Worm (Caenorhabditis elegans) whole organism, L2 larva: Measurements from ENCODE around the gene C17C3.6.

ENCODE experiments used
- ZK546.5 ChIP-seq: sonication (generic microtip); optimal IDR thresholded peaks from 2 replicates; lab custom pipeline; 2017; ENCODE audit warnings: missing biosample characterization, missing genetic modification characterization
- ama-1 ChIP-seq: fragments of 150-350 bp; optimal IDR thresholded peaks from 2 replicates; lab custom pipeline; 2018; ENCODE audit warnings: inconsistent platforms
- blmp-1 ChIP-seq: sonication (generic microtip); optimal IDR thresholded peaks from 2 replicates; lab custom pipeline; 2017; ENCODE audit warnings: missing genetic modification characterization, mild to moderate bottlenecking, missing compliant biosample characterization, antibody characterized with exemption, moderate library complexity; ENCODE audit not compliant: insufficient read depth
- ceh-82 ChIP-seq: fragments of 150-350 bp; optimal IDR thresholded peaks from 2 replicates; lab custom pipeline; 2014; ENCODE audit warnings: missing biosample characterization, missing genetic modification characterization
- dmd-4 ChIP-seq: sonication (generic microtip); optimal IDR thresholded peaks from 2 replicates; lab custom pipeline; 2017; ENCODE audit warnings: missing biosample characterization, missing genetic modification characterization
- elt-3 ChIP-seq: sonication (generic microtip); optimal IDR thresholded peaks from 2 replicates; lab custom pipeline; 2017; ENCODE audit warnings: missing biosample characterization, missing genetic modification characterization
- fos-1 ChIP-seq: fragments of 150-350 bp; optimal IDR thresholded peaks from 2 replicates; lab custom pipeline; 2014; ENCODE audit warnings: missing biosample characterization, missing genetic modification characterization
- lin-13 ChIP-seq: fragments of 150-350 bp; optimal IDR thresholded peaks from 2 replicates; lab custom pipeline; 2014; ENCODE audit warnings: missing biosample characterization, missing genetic modification reagents, missing genetic modification characterization
- lin-39 ChIP-seq: fragments of 150-350 bp; optimal IDR thresholded peaks from 2 replicates; lab custom pipeline; 2014; ENCODE audit warnings: missing biosample characterization, missing genetic modification reagents, missing genetic modification characterization
- nhr-12 ChIP-seq: fragments of 150-350 bp; optimal IDR thresholded peaks from 2 replicates; lab custom pipeline; 2014; ENCODE audit warnings: missing biosample characterization, missing genetic modification characterization
- nhr-77 ChIP-seq: fragments of 150-350 bp; optimal IDR thresholded peaks from 2 replicates; lab custom pipeline; 2014; ENCODE audit warnings: missing biosample characterization, missing genetic modification characterization
- snpc-4 ChIP-seq: fragments of 150-350 bp; optimal IDR thresholded peaks from 2 replicates; lab custom pipeline; 2014; ENCODE audit warnings: missing biosample characterization, missing genetic modification characterization
- unc-39 ChIP-seq: fragments of 150-350 bp; optimal IDR thresholded peaks from 2 replicates; lab custom pipeline; 2014; ENCODE audit warnings: missing biosample characterization, missing genetic modification characterization
- ztf-4 ChIP-seq: fragments of 150-350 bp; optimal IDR thresholded peaks from 2 replicates; lab custom pipeline; 2014; ENCODE audit warnings: missing biosample characterization, missing genetic modification characterization

DNA sequence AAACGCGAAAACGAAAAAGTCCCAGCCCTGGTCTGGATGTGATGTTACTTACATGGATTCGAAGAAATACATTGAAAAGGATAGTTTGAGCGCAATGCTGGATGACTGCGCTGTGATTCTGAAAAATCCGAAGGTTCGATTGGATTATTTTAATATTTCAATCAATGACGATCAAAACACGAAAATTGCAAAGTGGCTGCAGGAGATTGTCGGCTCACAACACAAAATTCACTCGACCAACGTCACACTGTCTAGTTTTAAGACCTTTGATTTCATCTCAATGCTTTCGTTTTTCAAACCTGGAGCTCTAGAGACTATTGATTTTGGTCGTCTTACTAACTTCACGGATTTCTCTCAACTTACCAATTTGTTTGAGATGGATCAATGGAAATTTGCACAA, 1.7 kb downstream of the C17C3.6 start, which contains the start of gene C17C3.5:
- TF ChIP-seq ceh-82 (tag; lab: Kevin White, UChicago) (no peak), lin-39 (tag; lab: Kevin White, UChicago) (no peak), blmp-1 (tag; lab: Kevin White, UChicago) (no peak), ZK546.5 (tag; lab: Kevin White, UChicago) (no peak), fos-1 (tag; lab: Kevin White, UChicago) (no peak), dmd-4 (tag; lab: Kevin White, UChicago) (no peak), ama-1 (lab: Kevin White, UChicago) (no peak), lin-13 (no peak), ztf-4 (tag; lab: Kevin White, UChicago) (no peak), unc-39 (no peak), elt-3 (tag; lab: Kevin White, UChicago) (no peak), nhr-77 (tag; lab: Kevin White, UChicago) (no peak), nhr-12 (tag; lab: Kevin White, UChicago) (no peak), snpc-4 (no peak)
